Worm (Caenorhabditis elegans): Measurements from ENCODE around the gene col-115.

DNA sequence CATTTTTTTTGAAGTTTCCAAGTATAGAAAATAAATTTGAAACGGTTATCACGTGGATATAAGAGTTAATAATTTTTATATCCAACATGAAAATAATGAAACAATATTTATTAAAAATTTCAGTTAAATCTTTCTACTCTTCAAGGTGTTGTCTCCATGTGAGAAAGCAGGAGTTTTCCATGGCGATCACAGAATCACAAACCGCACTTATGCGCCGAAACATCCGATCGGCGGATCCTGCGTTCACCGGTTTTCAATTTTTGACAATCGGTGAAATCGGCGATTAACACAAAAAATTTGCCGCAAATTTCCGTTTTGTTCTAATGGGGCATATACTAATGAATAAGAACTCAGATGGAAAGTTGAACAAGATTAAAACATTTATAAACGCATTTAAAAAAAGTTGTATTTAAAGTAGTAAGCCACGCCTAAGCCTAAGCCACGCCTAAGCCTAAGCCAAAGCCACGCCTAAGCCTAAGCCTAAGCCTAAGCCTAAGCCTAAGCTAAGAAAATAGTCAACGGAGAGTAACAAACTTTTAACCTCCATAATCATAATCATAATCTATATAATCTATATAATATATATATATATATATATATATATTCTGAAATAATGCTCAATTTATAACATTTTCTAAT, 33.7 kb downstream of the col-115 start, which contains the start of gene C26B2.2:
- TF ChIP-seq npax-4 (tag; optimal IDR thresholded peaks at IDR 0.05) (no peak), fkh-6 (tag; optimal IDR thresholded peaks at IDR 0.05) (no peak), elt-2 (tag; optimal IDR thresholded peaks at IDR 0.05) (no peak), fax-1 (tag; optimal IDR thresholded peaks at IDR 0.05) (no peak), ets-4 (tag; optimal IDR thresholded peaks at IDR 0.05) (no peak), tbx-2 (tag; optimal IDR thresholded peaks at IDR 0.05) (no peak), fkh-10 (GFP tag; optimal IDR thresholded peaks at IDR 0.05) (no peak), dve-1 (tag; optimal IDR thresholded peaks at IDR 0.05) (no peak), nhr-11 (tag; optimal IDR thresholded peaks at IDR 0.05) (no peak), dmd-4 (tag; optimal IDR thresholded peaks at IDR 0.05; ENCODE audit: borderline replicate concordance) (no peak)

Measured in whole organism, late embryonic.